Worm (Caenorhabditis elegans) whole organism, L3 larva: ENCODE data around the gene T14B4.5.

Experiments used
- R02D3.7 ChIP-seq: fragments of 150-350 bp; optimal IDR thresholded peaks from 2 replicates; lab custom pipeline; 2014; ENCODE audit warnings: missing biosample characterization, missing genetic modification characterization
- ZK546.5 ChIP-seq: sonication (generic microtip); optimal IDR thresholded peaks from 2 replicates; lab custom pipeline; 2017; ENCODE audit warnings: missing biosample characterization, missing genetic modification characterization
- ama-1 ChIP-seq: fragments of 150-350 bp; optimal IDR thresholded peaks from 2 replicates; lab custom pipeline; 2018
- ceh-16 ChIP-seq: sonication (generic microtip); optimal IDR thresholded peaks from 2 replicates; lab custom pipeline; 2017; ENCODE audit warnings: missing biosample characterization, missing genetic modification characterization
- ceh-28 ChIP-seq: fragments of 150-350 bp; optimal IDR thresholded peaks from 2 replicates; lab custom pipeline; 2014; ENCODE audit warnings: missing biosample characterization, missing genetic modification reagents, missing genetic modification characterization
- ceh-82 ChIP-seq: fragments of 150-350 bp; optimal IDR thresholded peaks from 2 replicates; lab custom pipeline; 2014; ENCODE audit warnings: missing biosample characterization, missing genetic modification characterization
- ceh-9 ChIP-seq: sonication (generic microtip); optimal IDR thresholded peaks from 2 replicates; lab custom pipeline; 2018; ENCODE audit warnings: missing biosample characterization, missing genetic modification characterization
- daf-12 ChIP-seq: fragments of 150-350 bp; optimal IDR thresholded peaks from 2 replicates; lab custom pipeline; 2014; ENCODE audit warnings: missing biosample characterization, missing genetic modification reagents, missing genetic modification characterization
- egl-27 ChIP-seq: sonication (generic microtip); optimal IDR thresholded peaks from 4 replicates; lab custom pipeline; 2017; ENCODE audit warnings: missing biosample characterization, missing genetic modification reagents, missing genetic modification characterization
- egl-5 ChIP-seq: fragments of 150-350 bp; optimal IDR thresholded peaks from 2 replicates; lab custom pipeline; 2017; ENCODE audit warnings: missing biosample characterization, missing genetic modification reagents, missing genetic modification characterization, inconsistent platforms
- elt-1 ChIP-seq: fragments of 150-350 bp; optimal IDR thresholded peaks from 2 replicates; lab custom pipeline; 2014; ENCODE audit warnings: missing biosample characterization, missing genetic modification characterization
- elt-2 ChIP-seq: sonication (generic microtip); optimal IDR thresholded peaks from 2 replicates; lab custom pipeline; 2016; ENCODE audit warnings: missing genetic modification reagents, mild to moderate bottlenecking, missing genetic modification characterization, missing compliant biosample characterization
- fkh-10 ChIP-seq: sonication (generic microtip); optimal IDR thresholded peaks from 2 replicates; lab custom pipeline; 2017; ENCODE audit warnings: missing biosample characterization, missing genetic modification reagents, missing genetic modification characterization
- fkh-2 ChIP-seq: fragments of 150-350 bp; optimal IDR thresholded peaks from 2 replicates; lab custom pipeline; 2014; ENCODE audit warnings: missing biosample characterization, missing genetic modification reagents, missing genetic modification characterization
- fos-1 ChIP-seq: fragments of 150-350 bp; optimal IDR thresholded peaks from 2 replicates; lab custom pipeline; 2014; ENCODE audit warnings: missing biosample characterization, missing genetic modification characterization
- hmg-11 ChIP-seq: sonication (generic microtip); optimal IDR thresholded peaks from 2 replicates; lab custom pipeline; 2016; ENCODE audit warnings: missing genetic modification characterization, missing compliant biosample characterization
- jun-1 ChIP-seq: fragments of 150-350 bp; optimal IDR thresholded peaks from 2 replicates; lab custom pipeline; 2014; ENCODE audit warnings: missing biosample characterization, missing genetic modification reagents, missing genetic modification characterization
- lin-15B ChIP-seq: fragments of 150-350 bp; optimal IDR thresholded peaks from 2 replicates; lab custom pipeline; 2014; ENCODE audit warnings: missing biosample characterization, missing genetic modification characterization
- lin-39 ChIP-seq: fragments of 150-350 bp; optimal IDR thresholded peaks from 2 replicates; lab custom pipeline; 2018; ENCODE audit warnings: missing biosample characterization, missing genetic modification reagents, missing genetic modification characterization
- lsy-12 ChIP-seq: sonication (generic microtip); optimal IDR thresholded peaks from 2 replicates; lab custom pipeline; 2016; ENCODE audit warnings: mild to moderate bottlenecking, missing genetic modification characterization, missing compliant biosample characterization
- mml-1 ChIP-seq: fragments of 150-350 bp; sonication (generic microtip); optimal IDR thresholded peaks from 3 replicates; lab custom pipeline; 2014; ENCODE audit warnings: missing biosample characterization, missing genetic modification characterization
- nfya-1 ChIP-seq: sonication (generic microtip); optimal IDR thresholded peaks from 2 replicates; lab custom pipeline; 2017; ENCODE audit warnings: missing genetic modification characterization, mild to moderate bottlenecking, missing compliant biosample characterization, antibody characterized with exemption, moderate library complexity; ENCODE audit not compliant: insufficient read depth
- nhr-11 ChIP-seq: fragments of 150-350 bp; optimal IDR thresholded peaks from 2 replicates; lab custom pipeline; 2014; ENCODE audit warnings: missing biosample characterization, missing genetic modification characterization
- nhr-12 ChIP-seq: fragments of 150-350 bp; optimal IDR thresholded peaks from 2 replicates; lab custom pipeline; 2014; ENCODE audit warnings: missing biosample characterization, missing genetic modification characterization
- nhr-23 ChIP-seq: fragments of 150-350 bp; optimal IDR thresholded peaks from 2 replicates; lab custom pipeline; 2014; ENCODE audit warnings: missing biosample characterization, missing genetic modification reagents, missing genetic modification characterization
- nhr-237 ChIP-seq: fragments of 150-350 bp; optimal IDR thresholded peaks from 2 replicates; lab custom pipeline; 2014; ENCODE audit warnings: missing biosample characterization, missing genetic modification characterization
- nhr-43 ChIP-seq: sonication (generic microtip); optimal IDR thresholded peaks from 2 replicates; lab custom pipeline; 2016; ENCODE audit warnings: mild to moderate bottlenecking, missing genetic modification characterization, missing compliant biosample characterization; ENCODE audit not compliant: poor library complexity, severe bottlenecking
- nhr-67 ChIP-seq: fragments of 150-350 bp; optimal IDR thresholded peaks from 2 replicates; lab custom pipeline; 2014; ENCODE audit warnings: missing biosample characterization, missing genetic modification characterization
- pqm-1 ChIP-seq: fragments of 150-350 bp; optimal IDR thresholded peaks from 2 replicates; lab custom pipeline; 2017; ENCODE audit warnings: missing biosample characterization, missing genetic modification characterization, inconsistent platforms
- snpc-4 ChIP-seq: fragments of 150-350 bp; optimal IDR thresholded peaks from 2 replicates; lab custom pipeline; 2014; ENCODE audit warnings: missing biosample characterization, missing genetic modification characterization
- tbx-2 ChIP-seq: sonication (generic microtip); optimal IDR thresholded peaks from 2 replicates; lab custom pipeline; 2016; ENCODE audit warnings: mild to moderate bottlenecking, missing genetic modification characterization, missing compliant biosample characterization
- unc-62 ChIP-seq: fragments of 150-350 bp; sonication (generic microtip); optimal IDR thresholded peaks from 4 replicates; lab custom pipeline; 2014; ENCODE audit warnings: missing biosample characterization, missing genetic modification reagents, missing genetic modification characterization
- ztf-11 ChIP-seq: fragments of 150-350 bp; optimal IDR thresholded peaks from 2 replicates; lab custom pipeline; 2014; ENCODE audit warnings: missing biosample characterization, missing genetic modification characterization
- ztf-4 ChIP-seq: fragments of 150-350 bp; optimal IDR thresholded peaks from 2 replicates; lab custom pipeline; 2014; ENCODE audit warnings: missing biosample characterization, missing genetic modification characterization

The T14B4.5 gene

DNA sequence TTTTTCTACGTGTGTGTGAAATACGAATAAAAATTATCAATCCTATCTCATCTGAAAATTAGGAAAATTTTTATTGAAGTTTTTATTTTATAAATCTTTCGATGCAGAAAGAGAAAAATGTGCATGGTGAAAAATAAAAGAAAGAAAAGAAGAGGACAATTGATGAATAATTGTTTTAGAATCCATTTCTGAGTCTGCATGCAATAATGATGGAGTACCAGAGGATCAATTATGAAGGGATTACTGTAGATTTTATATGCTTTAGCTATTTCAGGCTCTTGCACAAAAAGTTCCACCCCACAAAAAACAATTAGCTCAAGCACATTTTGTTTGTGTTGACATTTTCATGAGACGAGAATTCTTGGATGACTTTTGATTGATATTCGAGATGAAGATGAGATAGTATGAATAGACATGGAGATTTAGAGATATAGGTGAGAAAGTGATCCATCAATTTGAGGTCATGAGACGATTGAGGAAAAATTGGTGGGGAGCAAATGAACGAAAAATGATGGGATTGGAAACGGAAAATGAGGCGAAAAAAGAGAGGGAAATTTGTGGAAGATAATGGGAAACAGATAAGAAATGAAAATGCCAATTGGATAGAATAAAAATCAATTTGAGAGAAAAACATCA is 11.0 kb upstream of the T14B4.5 start, which contains the start of gene rpy-1:
rpy-1 (minus strand) TSS at position 51 of the 636 bp plus-strand sequence.
- TF ChIP-seq ztf-11 (tag; lab: Kevin White, UChicago) (no peak), nhr-237 (tag; lab: Kevin White, UChicago) (no peak), snpc-4 (tag; lab: Kevin White, UChicago) (no peak), nhr-12 (tag; lab: Kevin White, UChicago) (no peak), egl-27 (no peak), elt-1 (tag; lab: Kevin White, UChicago) (no peak), mml-1 (tag; lab: Kevin White, UChicago) (no peak), lin-39 (tag; lab: Kevin White, UChicago) (peak; percentile 46), egl-5 (tag; lab: Kevin White, UChicago) (peak; percentile 32), ztf-4 (tag; lab: Kevin White, UChicago) (no peak), lsy-12 (tag; lab: Kevin White, UChicago) (no peak), ama-1 (no peak), nfya-1 (tag; lab: Kevin White, UChicago) (peak; percentile 0)
- TF ChIP-seq, all 47 proteins: peak for 3

DNA sequence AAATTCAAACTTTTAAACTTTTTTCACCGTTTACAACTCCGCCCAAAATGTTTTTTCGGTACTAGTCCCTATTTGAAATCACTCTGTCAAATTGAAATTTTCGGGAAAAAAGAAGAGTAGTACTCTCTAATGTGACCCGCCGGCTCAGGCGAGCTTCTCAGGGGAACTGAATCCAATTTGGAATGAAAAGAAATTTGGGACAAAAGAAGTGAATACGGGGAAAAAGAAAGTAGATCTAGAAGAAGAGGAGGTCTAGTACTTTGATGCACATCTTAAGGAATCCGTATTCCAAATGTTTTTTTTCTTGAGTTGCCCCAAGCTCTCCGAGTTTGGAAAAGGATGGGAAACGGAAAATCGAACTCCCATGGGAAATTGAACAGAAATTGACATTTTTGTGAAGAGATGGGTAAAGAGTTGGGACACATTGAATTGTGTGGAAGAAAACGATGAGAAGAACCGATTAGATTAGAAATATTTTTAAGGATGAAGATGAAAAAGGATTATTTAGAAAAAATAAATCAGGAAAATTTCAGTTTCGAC is 10.0 kb upstream of the T14B4.5 start:
- TF ChIP-seq fkh-10 (GFP tag; lab: Kevin White, UChicago) (peak; percentile 44), tbx-2 (no peak), elt-1 (tag; lab: Kevin White, UChicago) (no peak), unc-62 (no peak), snpc-4 (tag; lab: Kevin White, UChicago) (no peak)

DNA sequence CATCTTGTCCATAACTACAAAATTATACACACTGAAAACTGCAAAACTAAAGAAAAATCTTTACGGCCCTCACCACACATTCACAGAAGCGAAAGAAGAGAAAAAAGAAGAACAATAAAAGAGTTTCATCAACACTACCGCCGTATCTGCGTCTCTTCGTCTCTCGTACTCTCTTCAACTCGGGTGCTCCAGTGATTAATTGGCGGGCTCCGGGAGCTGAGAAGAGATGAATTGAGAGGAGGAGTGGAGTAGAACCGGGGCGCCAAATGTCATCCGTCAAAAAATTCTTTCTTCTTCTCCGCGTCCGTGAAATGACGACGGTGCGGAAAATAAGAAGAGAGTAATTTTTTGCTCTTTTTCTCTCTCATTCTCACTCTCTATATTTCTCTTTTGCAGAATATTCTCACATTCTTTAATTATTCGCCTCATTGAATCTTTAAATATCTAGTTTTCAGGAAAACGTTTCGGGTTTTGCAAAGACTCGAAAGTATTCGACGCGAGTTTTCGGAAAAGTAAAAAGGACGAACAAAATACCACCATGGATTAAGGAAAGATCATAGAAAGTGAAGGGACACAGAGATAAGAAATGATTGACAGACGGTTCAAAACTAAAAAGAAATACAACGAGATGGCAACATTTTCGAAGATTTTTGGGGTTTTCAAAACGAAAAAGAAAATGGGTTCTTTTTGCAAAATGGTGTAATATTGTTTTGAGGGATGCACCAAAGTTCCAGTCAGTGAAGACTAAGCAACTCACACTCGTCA is 9.0 kb upstream of the T14B4.5 start:
- TF ChIP-seq tbx-2 (no peak), ZK546.5 (tag; lab: Kevin White, UChicago) (no peak), fkh-2 (tag; lab: Kevin White, UChicago) (no peak), hmg-11 (tag; lab: Kevin White, UChicago) (no peak), nhr-43 (tag; lab: Kevin White, UChicago) (no peak), fos-1 (tag; lab: Kevin White, UChicago) (no peak), daf-12 (tag; lab: Kevin White, UChicago) (no peak), fkh-10 (GFP tag; lab: Kevin White, UChicago) (no peak), ztf-11 (tag; lab: Kevin White, UChicago) (no peak), ceh-16 (tag; lab: Kevin White, UChicago) (no peak), nhr-237 (tag; lab: Kevin White, UChicago) (no peak), ceh-82 (no peak), lin-39 (tag; lab: Kevin White, UChicago) (peak; percentile 96), pqm-1 (no peak), elt-2 (no peak), egl-5 (tag; lab: Kevin White, UChicago) (no peak), nhr-23 (tag; lab: Kevin White, UChicago) (no peak), unc-62 (peak; percentile 27), nhr-12 (tag; lab: Kevin White, UChicago) (no peak), ceh-9 (tag; lab: Kevin White, UChicago) (no peak), snpc-4 (tag; lab: Kevin White, UChicago) (no peak), nhr-11 (no peak), jun-1 (tag; lab: Kevin White, UChicago) (no peak), mml-1 (tag; lab: Kevin White, UChicago) (no peak), nfya-1 (tag; lab: Kevin White, UChicago) (peak; percentile 52), elt-1 (tag; lab: Kevin White, UChicago) (peak; percentile 0), ceh-28 (tag; lab: Kevin White, UChicago) (no peak), nhr-67 (tag; lab: Kevin White, UChicago) (no peak), ztf-4 (tag; lab: Kevin White, UChicago) (no peak), lin-15B (tag; lab: Kevin White, UChicago) (no peak), R02D3.7 (tag; lab: Kevin White, UChicago) (no peak)
